Fruit fly (Drosophila melanogaster) whole organism, embryonic: ENCODE results near the gene PMP34.

Source experiments
- Adf1 ChIP-seq: fragments of 200-800 bp; sonication (Bioruptor generic); IDR thresholded peaks from 2 replicates; pipeline ENCODE4 v1.3.6; 2022; ENCODE audit warnings: missing biosample characterization, missing genetic modification characterization
- Atf3 ChIP-seq: fragments of 200-800 bp; sonication (Bioruptor generic); optimal IDR thresholded peaks from 3 replicates; lab custom pipeline; 2016; ENCODE audit warnings: missing biosample characterization, missing genetic modification characterization
- C15 ChIP-seq: fragments of 200-800 bp; sonication (Bioruptor generic); IDR thresholded peaks from 3 replicates; pipeline ENCODE4 v1.3.6; 2022; ENCODE audit warnings: missing biosample characterization, missing genetic modification characterization
- CG10147 ChIP-seq: fragments of 200-800 bp; sonication (Bioruptor generic); optimal IDR thresholded peaks from 2 replicates; lab custom pipeline; 2019; ENCODE audit warnings: missing biosample characterization, mild to moderate bottlenecking, missing genetic modification characterization, moderate library complexity
- CG11093 ChIP-seq: fragments of 200-800 bp; sonication (Bioruptor generic); IDR thresholded peaks from 3 replicates; pipeline ENCODE4 v1.3.6; 2022; ENCODE audit warnings: missing biosample characterization, missing genetic modification characterization
- CG12236 ChIP-seq: fragments of 200-800 bp; sonication (Bioruptor generic); optimal IDR thresholded peaks from 2 replicates; lab custom pipeline; 2016; ENCODE audit warnings: missing biosample characterization, missing genetic modification characterization
- CG12942 ChIP-seq: fragments of 200-800 bp; sonication (Bioruptor generic); optimal IDR thresholded peaks from 3 replicates; lab custom pipeline; 2016; ENCODE audit warnings: missing biosample characterization, missing genetic modification characterization
- CG14860 ChIP-seq: fragments of 200-800 bp; sonication (Bioruptor generic); IDR thresholded peaks from 3 replicates; pipeline ENCODE4 v1.3.6; 2022; ENCODE audit warnings: missing biosample characterization, missing genetic modification characterization; ENCODE audit not compliant: partially characterized antibody
- CG15696 ChIP-seq: fragments of 200-800 bp; sonication (Bioruptor generic); optimal IDR thresholded peaks from 2 replicates; lab custom pipeline; 2019; ENCODE audit warnings: missing biosample characterization, mild to moderate bottlenecking, missing genetic modification characterization, moderate library complexity
- CG17612 ChIP-seq: fragments of 200-800 bp; sonication (Bioruptor generic); IDR thresholded peaks from 2 replicates; pipeline ENCODE4 v1.3.6; 2022; ENCODE audit warnings: missing biosample characterization, missing genetic modification characterization
- CG2116 ChIP-seq: fragments of 200-800 bp; sonication (Bioruptor generic); optimal IDR thresholded peaks from 3 replicates; lab custom pipeline; 2018; ENCODE audit warnings: missing biosample characterization, mild to moderate bottlenecking, missing genetic modification characterization
- CG30431 ChIP-seq: fragments of 200-800 bp; sonication (Bioruptor generic); optimal IDR thresholded peaks from 2 replicates; lab custom pipeline; 2017; ENCODE audit warnings: missing biosample characterization, missing genetic modification characterization
- CG34422 ChIP-seq: fragments of 200-800 bp; sonication (Bioruptor generic); IDR thresholded peaks from 3 replicates; pipeline ENCODE4 v1.3.6; 2022; ENCODE audit warnings: missing biosample characterization, missing genetic modification characterization
- CG7745 ChIP-seq: fragments of 200-800 bp; sonication (Bioruptor generic); optimal IDR thresholded peaks from 2 replicates; lab custom pipeline; 2018; ENCODE audit warnings: missing biosample characterization, mild to moderate bottlenecking, missing genetic modification characterization, moderate library complexity
- CG9437 ChIP-seq: fragments of 200-800 bp; sonication (Bioruptor generic); optimal IDR thresholded peaks from 2 replicates; lab custom pipeline; 2018; ENCODE audit warnings: missing biosample characterization, mild to moderate bottlenecking, missing genetic modification characterization
- Dip2 ChIP-seq: fragments of 200-800 bp; sonication (Bioruptor generic); IDR thresholded peaks from 2 replicates; pipeline ENCODE4 v1.3.6; 2022; ENCODE audit warnings: missing biosample characterization, missing genetic modification characterization
- Drgx ChIP-seq: fragments of 200-800 bp; sonication (Bioruptor generic); IDR thresholded peaks from 2 replicates; pipeline ENCODE4 v1.3.6; 2022; ENCODE audit warnings: missing biosample characterization, missing genetic modification characterization
- Eip74EF ChIP-seq, 2 experiments: fragments of 200-800 bp in 1 of 2; fragments of >200 bp in 1 of 2; sonication (Bioruptor generic) in 1 of 2; optimal IDR thresholded peaks; 2 replicates each; lab custom pipeline; 2017 to 2019; ENCODE audit warnings: missing biosample characterization in 2 of 2, missing genetic modification characterization in 2 of 2, mild to moderate bottlenecking in 1 of 2, moderate library complexity in 1 of 2
- Gsc ChIP-seq: fragments of 200-800 bp; sonication (Bioruptor generic); IDR thresholded peaks from 2 replicates; pipeline ENCODE4 v1.3.6; 2022; ENCODE audit warnings: missing biosample characterization, missing genetic modification characterization
- Gug ChIP-seq: fragments of 200-800 bp; sonication (Bioruptor generic); IDR thresholded peaks from 4 replicates; pipeline ENCODE4 v1.3.6; 2022; ENCODE audit warnings: missing biosample characterization, missing genetic modification characterization
- Hmx ChIP-seq: fragments of 200-800 bp; sonication (Bioruptor generic); optimal IDR thresholded peaks from 2 replicates; lab custom pipeline; 2016; ENCODE audit warnings: missing biosample characterization, missing genetic modification characterization
- PHDP ChIP-seq: fragments of 200-800 bp; sonication (Bioruptor generic); optimal IDR thresholded peaks from 3 replicates; lab custom pipeline; 2018; ENCODE audit warnings: missing biosample characterization, mild to moderate bottlenecking, missing genetic modification characterization, moderate library complexity
- Ravus ChIP-seq: fragments of 200-800 bp; sonication (Bioruptor generic); IDR thresholded peaks from 2 replicates; pipeline ENCODE4 v1.3.6; 2022; ENCODE audit warnings: missing biosample characterization, missing genetic modification characterization
- Sry-β ChIP-seq: fragments of 200-800 bp; sonication (Bioruptor generic); optimal IDR thresholded peaks from 2 replicates; lab custom pipeline; 2018; ENCODE audit warnings: missing biosample characterization, mild to moderate bottlenecking, missing genetic modification characterization, moderate library complexity
- Sry-δ ChIP-seq: fragments of 200-800 bp; sonication (Bioruptor generic); optimal IDR thresholded peaks from 2 replicates; lab custom pipeline; 2016; ENCODE audit warnings: missing biosample characterization, missing genetic modification characterization
- Xrp1 ChIP-seq: fragments of 200-800 bp; sonication (Bioruptor generic); IDR thresholded peaks from 2 replicates; pipeline ENCODE4 v1.3.6; 2022; ENCODE audit warnings: missing biosample characterization, missing genetic modification characterization
- aop ChIP-seq: fragments of 200-800 bp; sonication (Bioruptor generic); IDR thresholded peaks from 2 replicates; pipeline ENCODE4 v1.3.6; 2022; ENCODE audit warnings: missing biosample characterization, missing genetic modification characterization
- dan ChIP-seq: fragments of 200-800 bp; sonication (Bioruptor generic); IDR thresholded peaks from 2 replicates; pipeline ENCODE4 v1.3.6; 2022; ENCODE audit warnings: missing biosample characterization, missing genetic modification characterization
- fd102C ChIP-seq: fragments of 200-800 bp; sonication (Bioruptor generic); optimal IDR thresholded peaks from 2 replicates; lab custom pipeline; 2018; ENCODE audit warnings: missing biosample characterization, mild to moderate bottlenecking, missing genetic modification characterization, moderate library complexity
- fd3F ChIP-seq: fragments of 200-800 bp; sonication (Bioruptor generic); optimal IDR thresholded peaks from 2 replicates; lab custom pipeline; 2018; ENCODE audit warnings: missing biosample characterization, mild to moderate bottlenecking, missing genetic modification characterization, moderate library complexity
- inv ChIP-seq: fragments of 200-800 bp; sonication (Bioruptor generic); IDR thresholded peaks from 2 replicates; pipeline ENCODE4 v1.3.6; 2022; ENCODE audit warnings: missing biosample characterization, missing genetic modification characterization; ENCODE audit not compliant: partially characterized antibody
- jumu ChIP-seq: fragments of 200-800 bp; sonication (Bioruptor generic); optimal IDR thresholded peaks from 3 replicates; lab custom pipeline; 2016; ENCODE audit warnings: missing biosample characterization, missing genetic modification characterization
- kni ChIP-seq: fragments of 200-800 bp; sonication (Bioruptor generic); optimal IDR thresholded peaks from 3 replicates; lab custom pipeline; 2017; ENCODE audit warnings: mild to moderate bottlenecking, missing biosample characterization, missing genetic modification reagents, missing genetic modification characterization
- knrl ChIP-seq: fragments of 200-800 bp; sonication (Bioruptor generic); IDR thresholded peaks from 3 replicates; pipeline ENCODE4 v1.3.6; 2022; ENCODE audit warnings: missing biosample characterization, missing genetic modification characterization; ENCODE audit not compliant: partially characterized antibody
- lilli ChIP-seq: fragments of 200-800 bp; sonication (Bioruptor generic); optimal IDR thresholded peaks from 3 replicates; lab custom pipeline; 2016; ENCODE audit warnings: missing biosample characterization, missing genetic modification characterization
- mam ChIP-seq: fragments of 200-800 bp; sonication (Bioruptor generic); optimal IDR thresholded peaks from 3 replicates; lab custom pipeline; 2016; ENCODE audit warnings: missing biosample characterization, missing genetic modification characterization
- nau ChIP-seq: fragments of 200-800 bp; sonication (Bioruptor generic); optimal IDR thresholded peaks from 3 replicates; lab custom pipeline; 2017; ENCODE audit warnings: missing biosample characterization, mild to moderate bottlenecking, missing genetic modification characterization, missing genetic modification reagents
- pita ChIP-seq: fragments of 200-800 bp; sonication (Bioruptor generic); optimal IDR thresholded peaks from 2 replicates; lab custom pipeline; 2017; ENCODE audit warnings: missing biosample characterization, mild to moderate bottlenecking, missing genetic modification characterization
- psq ChIP-seq: fragments of 200-800 bp; sonication (Bioruptor generic); optimal IDR thresholded peaks from 2 replicates; lab custom pipeline; 2017; ENCODE audit warnings: missing biosample characterization, missing genetic modification characterization
- row ChIP-seq: fragments of 200-800 bp; sonication (Bioruptor generic); IDR thresholded peaks from 3 replicates; pipeline ENCODE4 v1.3.6; 2022; ENCODE audit warnings: missing biosample characterization, missing genetic modification characterization
- run ChIP-seq: fragments of 200-800 bp; sonication (Bioruptor generic); optimal IDR thresholded peaks from 3 replicates; lab custom pipeline; 2018; ENCODE audit warnings: missing biosample characterization, mild to moderate bottlenecking, missing genetic modification characterization
- scrt ChIP-seq: fragments of 200-800 bp; sonication (Bioruptor generic); optimal IDR thresholded peaks from 2 replicates; lab custom pipeline; 2018; ENCODE audit warnings: missing biosample characterization, mild to moderate bottlenecking, missing genetic modification characterization, moderate library complexity
- slp2 ChIP-seq: fragments of 200-800 bp; sonication (Bioruptor generic); optimal IDR thresholded peaks from 2 replicates; lab custom pipeline; 2016; ENCODE audit warnings: missing biosample characterization, missing genetic modification characterization
- tap ChIP-seq: fragments of 200-800 bp; optimal IDR thresholded peaks from 3 replicates; lab custom pipeline; 2019; ENCODE audit warnings: missing biosample characterization, mild to moderate bottlenecking, missing genetic modification characterization, moderate library complexity
- tna ChIP-seq: fragments of 200-800 bp; sonication (Bioruptor generic); IDR thresholded peaks from 2 replicates; pipeline ENCODE4 v1.3.6; 2022; ENCODE audit warnings: missing biosample characterization, missing genetic modification characterization; ENCODE audit not compliant: partially characterized antibody
- tup ChIP-seq: fragments of 200-800 bp; sonication (Bioruptor generic); optimal IDR thresholded peaks from 2 replicates; lab custom pipeline; 2016; ENCODE audit warnings: missing biosample characterization, mild to moderate bottlenecking, missing genetic modification characterization, moderate library complexity
- tx ChIP-seq: fragments of 200-800 bp; sonication (Bioruptor generic); optimal IDR thresholded peaks from 2 replicates; lab custom pipeline; 2016; ENCODE audit warnings: missing biosample characterization, missing genetic modification characterization
- yki ChIP-seq: fragments of >200 bp; optimal IDR thresholded peaks from 3 replicates; lab custom pipeline; 2018
- z ChIP-seq: fragments of 200-800 bp; sonication (Bioruptor generic); IDR thresholded peaks from 3 replicates; pipeline ENCODE4 v1.3.6; 2022; ENCODE audit warnings: missing biosample characterization, missing genetic modification characterization

PMP34 gene

DNA sequence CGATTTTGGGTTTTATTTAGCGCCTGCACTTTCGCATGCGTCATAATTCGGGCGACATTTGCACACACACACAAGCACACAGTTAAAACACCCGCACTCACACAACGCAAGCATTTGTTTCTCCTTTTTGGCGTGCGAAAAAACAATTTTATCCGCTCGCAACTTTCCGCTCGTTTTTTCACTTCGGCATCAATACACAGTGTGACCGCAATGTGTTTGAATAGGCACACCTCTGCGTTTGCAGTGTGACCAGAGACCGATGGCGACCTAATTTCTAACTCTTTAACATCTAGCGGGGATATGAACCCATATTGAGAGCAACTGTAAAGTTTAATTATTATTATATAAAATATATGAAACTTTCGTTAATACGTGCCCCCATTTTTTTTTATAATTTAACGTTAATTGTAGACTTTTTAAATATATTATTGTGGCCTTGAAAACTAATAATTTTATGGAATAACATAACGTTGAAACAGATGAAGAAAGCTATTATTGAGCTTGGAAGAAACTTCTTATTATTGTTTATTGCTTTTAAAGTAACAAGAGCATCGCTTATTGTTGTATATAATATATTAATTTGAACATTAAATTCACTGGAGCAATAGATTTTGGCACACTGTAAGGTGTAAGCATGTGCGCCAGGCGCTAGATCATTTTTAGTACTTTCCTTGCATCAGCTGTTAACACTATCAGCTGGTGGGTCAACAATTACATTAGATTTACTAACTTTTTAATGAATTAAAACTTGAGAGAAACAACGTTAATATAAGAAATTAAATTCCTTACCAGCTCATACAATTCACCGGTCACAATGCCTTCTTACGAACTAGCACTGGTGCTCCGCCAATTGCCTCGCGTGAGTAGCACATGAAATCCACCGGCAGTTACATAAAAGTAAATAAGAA, 45.6 kb downstream of the PMP34 start, which contains the start of the genes Cip4 and mRpS6 (continued):
- TF ChIP-seq kni (GFP tag; lab: Kevin White, UChicago) (no peak), CG34422 (peak; percentile 66), yki (lab: Kevin White, UChicago) (no peak), nau (GFP tag; lab: Kevin White, UChicago) (no peak), fd102C (GFP tag; lab: Kevin White, UChicago) (no peak), CG11093 (GFP tag; lab: Robert Waterston, UW) (no peak), dan (GFP tag; lab: Robert Waterston, UW) (no peak), CG30431 (peak; percentile 62), Gug (peak; percentile 40; the same call in 2 of the 4 replicates), mam (GFP tag; lab: Kevin White, UChicago) (no peak), Ravus (no peak; the same call in 1 of the 2 replicates), pita (GFP tag; lab: Kevin White, UChicago) (peak; percentile 54), row (peak; percentile 89), tna (peak; percentile 48; the same call in 1 of the 2 replicates), CG14860 (no peak), Atf3 (GFP tag; lab: Kevin White, UChicago) (peak; percentile 20), Sry-δ (peak; percentile 3), PHDP (tag; lab: Kevin White, UChicago) (peak; percentile 84), tx (peak; percentile 0), z (GFP tag; lab: Robert Waterston, UW) (no peak; the same call in 2 of the 3 replicates), CG15696 (tag; lab: Kevin White, UChicago) (no peak), C15 (GFP tag; lab: Robert Waterston, UW) (0 out of 3 replicates have a peak, but pooled peaks have one; percentile 55), CG17612 (GFP tag; lab: Robert Waterston, UW) (0 out of 2 replicates have a peak, but pooled peaks have one; percentile 23), Adf1 (GFP tag; lab: Robert Waterston, UW) (peak; percentile 46), jumu (GFP tag; lab: Kevin White, UChicago) (no peak), tup (peak; percentile 70), Hmx (no peak), Drgx (GFP tag; lab: Robert Waterston, UW) (peak; percentile 65), run (tag; lab: Kevin White, UChicago) (peak; percentile 41), fd3F (GFP tag; lab: Kevin White, UChicago) (peak; percentile 81), CG9437 (GFP tag; lab: Kevin White, UChicago) (peak; percentile 71), Sry-β (GFP tag; lab: Kevin White, UChicago) (no peak), Xrp1 (GFP tag; lab: Robert Waterston, UW) (peak; percentile 74), Dip2 (GFP tag; lab: Robert Waterston, UW) (no peak), aop (peak; percentile 75; the same call in 1 of the 2 replicates), Eip74EF (GFP tag; optimal IDR thresholded peaks at IDR 0.05; lab: Kevin White, UChicago) (no peak), CG2116 (peak; percentile 75), CG10147 (GFP tag; lab: Kevin White, UChicago) (no peak), CG12236 (no peak), slp2 (GFP tag; lab: Kevin White, UChicago) (peak; percentile 40), tap (tag; lab: Kevin White, UChicago) (peak; percentile 71), scrt (GFP tag; lab: Kevin White, UChicago) (no peak), knrl (GFP tag; lab: Robert Waterston, UW) (no peak), inv (no peak), CG12942 (GFP tag; lab: Kevin White, UChicago) (peak; percentile 78), CG7745 (tag; lab: Kevin White, UChicago) (no peak), lilli (GFP tag; lab: Kevin White, UChicago) (peak; percentile 84), Gsc (GFP tag; lab: Robert Waterston, UW) (no peak; the same call in 1 of the 2 replicates), psq (peak; percentile 46)
